Worm (Caenorhabditis elegans): ENCODE results near the gene F46G11.4.

Gene F46G11.4

DNA sequence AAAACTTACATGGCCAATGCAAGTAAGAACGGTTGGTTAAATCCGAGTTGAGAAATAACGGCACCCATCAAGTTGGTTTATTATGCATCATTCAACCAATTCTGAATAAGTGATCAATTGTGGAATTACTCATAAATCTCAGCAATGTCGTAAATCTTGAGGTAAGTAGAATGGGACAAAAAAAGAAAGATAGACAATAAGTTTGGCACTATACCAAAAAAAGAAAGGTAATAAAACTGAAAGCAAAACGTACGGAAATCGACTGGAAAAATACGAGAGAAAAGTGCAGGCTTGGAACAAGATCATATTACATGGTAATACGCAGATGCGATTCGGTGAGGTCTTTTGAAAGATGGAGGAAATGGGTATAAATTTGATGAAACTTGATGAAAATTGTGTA lies at the start of gene F46G11.4:
Gene F46G11.4 (minus strand): TSS at position 101 of the 400 bp plus-strand sequence.
- TF ChIP-seq egrh-3 (GFP tag; IDR thresholded peaks at IDR 0.05) (no peak), hlh-26 (GFP tag; conservative IDR thresholded peaks at IDR 0.05) (no peak), nfya-1 (tag; optimal IDR thresholded peaks at IDR 0.05; ENCODE audit: borderline replicate concordance, insufficient read depth) (no peak), tbx-9 (tag; optimal IDR thresholded peaks at IDR 0.05; ENCODE audit: borderline replicate concordance) (no peak), rcor-1 (GFP tag; IDR thresholded peaks at IDR 0.05) (no peak), ztf-6 (GFP tag; IDR thresholded peaks at IDR 0.05) (no peak)

ce11 chrX:5847268-5847667 lies 48.7 kb upstream of the F46G11.4 start:
- TF ChIP-seq cebp-1 (GFP tag; IDR thresholded peaks at IDR 0.05) (peak; percentile 87), cebp-1 (tag; optimal IDR thresholded peaks at IDR 0.05) (peak; percentile 98), F22D6.2 (tag; optimal IDR thresholded peaks at IDR 0.05) (no peak), F52B5.7 (tag; optimal IDR thresholded peaks at IDR 0.05) (peak; percentile 23), K12H6.12 (tag; optimal IDR thresholded peaks at IDR 0.05) (peak; percentile 4), mes-4 (tag; optimal IDR thresholded peaks at IDR 0.05) (no peak), pbrm-1 (GFP tag; IDR thresholded peaks at IDR 0.05) (no peak), ceh-40 (GFP tag; IDR thresholded peaks at IDR 0.05) (no peak), die-1 (tag; optimal IDR thresholded peaks at IDR 0.05) (no peak), chd-7 (tag; optimal IDR thresholded peaks at IDR 0.05) (peak; percentile 19), ceh-100 (GFP tag; IDR thresholded peaks at IDR 0.05) (no peak), gei-17 (GFP tag; optimal IDR thresholded peaks at IDR 0.05) (no peak), egl-18 (GFP tag; IDR thresholded peaks at IDR 0.05) (no peak), Y95B8A.8 (GFP tag; IDR thresholded peaks at IDR 0.05) (no peak), K11D2.4 (GFP tag; IDR thresholded peaks at IDR 0.05) (no peak), sptf-2 (GFP tag; optimal IDR thresholded peaks at IDR 0.05) (no peak), ztf-18 (tag; optimal IDR thresholded peaks at IDR 0.05) (no peak), nfya-1 (tag; optimal IDR thresholded peaks at IDR 0.05; ENCODE audit: borderline replicate concordance, insufficient read depth) (no peak), Y53G8AR.9 (GFP tag; conservative IDR thresholded peaks at IDR 0.05) (no peak), F10E7.11 (tag; optimal IDR thresholded peaks at IDR 0.05) (peak; percentile 13), lin-35 (GFP tag; optimal IDR thresholded peaks at IDR 0.05) (peak in 1 of 3 experiments; percentile 41), F49E8.2 (tag; optimal IDR thresholded peaks at IDR 0.05; ENCODE audit: insufficient read depth) (no peak), lsl-1 (GFP tag; optimal IDR thresholded peaks at IDR 0.05) (no peak)

ce11 chrX:5841060-5841642 lies 42.6 kb upstream of the F46G11.4 start, which contains the start of gene puf-9:
puf-9 (plus strand) TSS chrX:5841592.
- TF ChIP-seq repo-1 (tag; optimal IDR thresholded peaks at IDR 0.05): peak; percentile 78
- TF ChIP-seq aptf-3 (GFP tag; IDR thresholded peaks at IDR 0.05): no peak
- TF ChIP-seq tlf-1 (GFP tag; optimal IDR thresholded peaks at IDR 0.05): peak; percentile 94
- peak; percentile 88 for TF ChIP-seq cebp-2 (GFP tag; IDR thresholded peaks at IDR 0.05)
- peak; percentile 90 for TF ChIP-seq gei-17 (GFP tag; optimal IDR thresholded peaks at IDR 0.05)
- 0 out of 2 replicates have a peak, but pooled peaks have one; percentile 28 for TF ChIP-seq ceh-40 (GFP tag; IDR thresholded peaks at IDR 0.05)
- peak; percentile 61 for TF ChIP-seq attf-3 (GFP tag; conservative IDR thresholded peaks at IDR 0.05)
- peak; percentile 98 for TF ChIP-seq chd-7 (tag; optimal IDR thresholded peaks at IDR 0.05)
- TF ChIP-seq hmg-1.2 (GFP tag; IDR thresholded peaks at IDR 0.05): peak; percentile 92
- 0 out of 2 replicates have a peak, but pooled peaks have one; percentile 55 for TF ChIP-seq aptf-2 (GFP tag; conservative IDR thresholded peaks at IDR 0.05)
- peak; percentile 89 for TF ChIP-seq ztf-3 (GFP tag; optimal IDR thresholded peaks at IDR 0.05)
- TF ChIP-seq akir-1 (GFP tag; optimal IDR thresholded peaks at IDR 0.05): peak; percentile 11
- peak; percentile 37 for TF ChIP-seq snpc-4 (GFP tag; optimal IDR thresholded peaks at IDR 0.05)
- peak; percentile 79 to 87 (median 82) for TF ChIP-seq snpc-4 (tag; optimal IDR thresholded peaks at IDR 0.05)
- TF ChIP-seq attf-5 (GFP tag; optimal IDR thresholded peaks at IDR 0.05): peak; percentile 97
- peak; percentile 92 for TF ChIP-seq Y53G8AR.9 (GFP tag; conservative IDR thresholded peaks at IDR 0.05)
- peak; percentile 82 for TF ChIP-seq B0035.1 (tag; optimal IDR thresholded peaks at IDR 0.05)
- TF ChIP-seq madf-3 (GFP tag; IDR thresholded peaks at IDR 0.05): peak; percentile 89
- peak; percentile 76 for TF ChIP-seq tbp1 (GFP tag; optimal IDR thresholded peaks at IDR 0.05)
- TF ChIP-seq ets-4 (GFP tag; optimal IDR thresholded peaks at IDR 0.05): peak; percentile 89
- TF ChIP-seq egrh-3 (GFP tag; IDR thresholded peaks at IDR 0.05): peak; percentile 74; the same call in 1 of the 2 replicates
- TF ChIP-seq let-526 (GFP tag; IDR thresholded peaks at IDR 0.05): peak; percentile 90

Measured in whole organism, young adult.